Comparison of ENCODE assay signal across 1 worm cellular context in genomic region chrIII:5153137-5153536, ce11.
TF ChIP-seq lines count a peak whose summit lies in the region.

Gene rbm-42 (minus strand): TSS chrIII:5153229.
Gene grwd-1 (plus strand): TSS chrIII:5153464.

TF ChIP-seq in whole organism, L4 larva, 104 proteins besides CTCF, POLR2A, EP300 and RAD21 (continued from another document):
- TF ChIP-seq nhr-42 (GFP tag; IDR thresholded peaks at IDR 0.05; lab: Robert Waterston, UW) (no peak), nhr-10 (tag; optimal IDR thresholded peaks at IDR 0.05; lab: Kevin White, UChicago) (no peak)
TF ChIP-seq in whole organism, L4 larva: peak in this region for 8.
